Worm (Caenorhabditis elegans): ENCODE data around the gene T12D8.10.

The T12D8.10 gene

ce11 chrIII:13643534-13643933 is 1.4 kb upstream of the T12D8.10 start, which contains the start of the genes drr-2 and set-16 (continued):
- no peak for TF ChIP-seq daf-12 (tag; optimal IDR thresholded peaks at IDR 0.05)
- TF ChIP-seq mdt-29 (GFP tag; IDR thresholded peaks at IDR 0.05), result peak; percentile 98
- peak; percentile 97 for TF ChIP-seq Y75B8A.6 (GFP tag; IDR thresholded peaks at IDR 0.05)
- TF ChIP-seq mxl-3 (GFP tag; optimal IDR thresholded peaks at IDR 0.05), result peak; percentile 96
- TF ChIP-seq ztf-7 (tag; optimal IDR thresholded peaks at IDR 0.05), result peak; percentile 89
- TF ChIP-seq nhr-11 (tag; optimal IDR thresholded peaks at IDR 0.05), result peak; percentile 99
- TF ChIP-seq nhr-77 (tag; optimal IDR thresholded peaks at IDR 0.05), result peak; percentile 98
- peak; percentile 83 for TF ChIP-seq zip-2 (tag; optimal IDR thresholded peaks at IDR 0.05)
- peak; percentile 96 for TF ChIP-seq F44E2.7 (GFP tag; IDR thresholded peaks at IDR 0.05)
- peak; percentile 98 for TF ChIP-seq F49E8.2 (tag; optimal IDR thresholded peaks at IDR 0.05; ENCODE audit: borderline replicate concordance)
- TF ChIP-seq rbr-2 (tag; optimal IDR thresholded peaks at IDR 0.05), result peak; percentile 98
- TF ChIP-seq lin-1 (GFP tag; IDR thresholded peaks at IDR 0.05), result peak; percentile 98
- TF ChIP-seq hif-1 (tag; optimal IDR thresholded peaks at IDR 0.05), result peak; percentile 87 to 93
- TF ChIP-seq dmd-6 (GFP tag; IDR thresholded peaks at IDR 0.05), result peak; percentile 99
- TF ChIP-seq lin-15B (tag; optimal IDR thresholded peaks at IDR 0.05), result peak; percentile 95
- peak; percentile 81 for TF ChIP-seq nhr-41 (GFP tag; IDR thresholded peaks at IDR 0.05)
- peak; percentile 98 for TF ChIP-seq unc-130 (GFP tag; optimal IDR thresholded peaks at IDR 0.05)
- TF ChIP-seq tra-1 (GFP tag; IDR thresholded peaks at IDR 0.05), result peak; percentile 98
- TF ChIP-seq lim-7 (GFP tag; IDR thresholded peaks at IDR 0.05), result peak; percentile 61; the same call in 1 of the 2 replicates
- peak; percentile 12 for TF ChIP-seq sdz-12 (GFP tag; optimal IDR thresholded peaks at IDR 0.05)
- no peak for TF ChIP-seq pqm-1 (tag; optimal IDR thresholded peaks at IDR 0.05)
- peak; percentile 55 for TF ChIP-seq cey-2 (tag; optimal IDR thresholded peaks at IDR 0.05; ENCODE audit: borderline replicate concordance, insufficient read depth)
- TF ChIP-seq D1046.2 (GFP tag; IDR thresholded peaks at IDR 0.05), result peak; percentile 94
- no peak for TF ChIP-seq T20F7.1 (GFP tag; optimal IDR thresholded peaks at IDR 0.05)
- TF ChIP-seq F10B5.3 (tag; optimal IDR thresholded peaks at IDR 0.05), result peak; percentile 95
- peak; percentile 99 for TF ChIP-seq nhr-102 (tag; optimal IDR thresholded peaks at IDR 0.05)
- peak; percentile 99 for TF ChIP-seq zfp-3 (GFP tag; conservative IDR thresholded peaks at IDR 0.05)
- TF ChIP-seq nhr-76 (tag; optimal IDR thresholded peaks at IDR 0.05), result peak; percentile 77
- peak; percentile 96 for TF ChIP-seq duxl-1 (tag; optimal IDR thresholded peaks at IDR 0.05; ENCODE audit: poor library complexity)
- peak; percentile 100 for TF ChIP-seq dve-1 (tag; optimal IDR thresholded peaks at IDR 0.05; ENCODE audit: insufficient read depth)
- TF ChIP-seq dmd-9 (GFP tag; IDR thresholded peaks at IDR 0.05), result peak; percentile 98
- TF ChIP-seq set-16 (GFP tag; IDR thresholded peaks at IDR 0.05), result peak; percentile 85

ce11 chrIII:13642776-13643175 is 649 bp upstream of the T12D8.10 start:
- TF ChIP-seq egl-43 (GFP tag; IDR thresholded peaks at IDR 0.05) (peak; percentile 9; the same call in 1 of the 2 replicates), set-16 (GFP tag; IDR thresholded peaks at IDR 0.05) (peak; percentile 94), ceh-32 (tag; optimal IDR thresholded peaks at IDR 0.05; ENCODE audit: poor library complexity) (no peak)

ce11 chrIII:13641588-13641987 is 539 bp downstream of the T12D8.10 start, which contains the start of gene acbp-5:
acbp-5 (minus strand) TSS chrIII:13641688.
- TF ChIP-seq snpc-4 (tag; optimal IDR thresholded peaks at IDR 0.05), result no peak
- no peak for TF ChIP-seq madf-9 (GFP tag; conservative IDR thresholded peaks at IDR 0.05)
- TF ChIP-seq pqm-1 (tag; optimal IDR thresholded peaks at IDR 0.05), result no peak
- TF ChIP-seq nhr-10 (tag; optimal IDR thresholded peaks at IDR 0.05), result no peak
- TF ChIP-seq ztf-7 (tag; optimal IDR thresholded peaks at IDR 0.05), result no peak
- TF ChIP-seq dmd-6 (GFP tag; IDR thresholded peaks at IDR 0.05), result no peak
- TF ChIP-seq sdz-12 (GFP tag; optimal IDR thresholded peaks at IDR 0.05), result no peak

Measured in whole organism, L4 larva.